Fruit fly (Drosophila melanogaster) whole organism, embryonic: Measurements from ENCODE around the gene hop.

Experiments
- CG15514 ChIP-seq: fragments of 200-800 bp; sonication (Bioruptor generic); optimal IDR thresholded peaks from 3 replicates; lab custom pipeline; 2017; ENCODE audit warnings: missing biosample characterization, missing genetic modification characterization, mild to moderate bottlenecking, moderate library complexity, missing genetic modification reagents
- CG6813 ChIP-seq: fragments of 200-800 bp; sonication (Bioruptor generic); optimal IDR thresholded peaks from 2 replicates; lab custom pipeline; 2017; ENCODE audit warnings: missing biosample characterization, missing genetic modification characterization, mild to moderate bottlenecking, moderate library complexity, missing genetic modification reagents
- CG8281 ChIP-seq: fragments of 200-800 bp; sonication (Bioruptor generic); optimal IDR thresholded peaks from 2 replicates; lab custom pipeline; 2018; ENCODE audit warnings: missing biosample characterization, mild to moderate bottlenecking, missing genetic modification characterization, moderate library complexity
- CoRest ChIP-seq: fragments of 200-800 bp; sonication (Bioruptor generic); optimal IDR thresholded peaks from 3 replicates; lab custom pipeline; 2018; ENCODE audit warnings: missing biosample characterization, mild to moderate bottlenecking, missing genetic modification characterization, moderate library complexity
- E2f1 ChIP-seq: fragments of 200-800 bp; sonication (Bioruptor generic); IDR thresholded peaks from 2 replicates; pipeline ENCODE4 v1.3.6; 2022; ENCODE audit warnings: missing biosample characterization, missing genetic modification characterization
- NFAT ChIP-seq: fragments of 200-800 bp; sonication (Bioruptor generic); IDR thresholded peaks from 2 replicates; pipeline ENCODE4 v1.3.6; 2022; ENCODE audit warnings: missing biosample characterization, missing genetic modification characterization
- cato ChIP-seq: fragments of 200-800 bp; sonication (Bioruptor generic); optimal IDR thresholded peaks from 2 replicates; lab custom pipeline; 2016; ENCODE audit warnings: missing biosample characterization, missing genetic modification characterization, borderline replicate concordance
- cg ChIP-seq: fragments of 200-800 bp; sonication (Bioruptor generic); optimal IDR thresholded peaks from 3 replicates; lab custom pipeline; 2019; ENCODE audit warnings: missing biosample characterization, mild to moderate bottlenecking, missing genetic modification characterization, moderate library complexity
- disco-r ChIP-seq: fragments of 200-800 bp; sonication (Bioruptor generic); optimal IDR thresholded peaks from 2 replicates; lab custom pipeline; 2016; ENCODE audit warnings: missing biosample characterization, missing genetic modification characterization
- lola ChIP-seq, 3 experiments: fragments of >200 bp in 2 of 3; fragments of 200-800 bp in 1 of 3; sonication (Bioruptor generic) in 1 of 3; optimal IDR thresholded peaks; 2 replicates each; lab custom pipeline; 2017 to 2019; ENCODE audit warnings: missing biosample characterization in 3 of 3, missing genetic modification characterization in 3 of 3, mild to moderate bottlenecking in 1 of 3, moderate library complexity in 1 of 3
- ranshi ChIP-seq: fragments of 200-800 bp; sonication (Bioruptor generic); IDR thresholded peaks from 2 replicates; pipeline ENCODE4 v1.3.6; 2022; ENCODE audit warnings: missing biosample characterization, missing genetic modification characterization
- ro ChIP-seq: fragments of 200-800 bp; sonication (Bioruptor generic); IDR thresholded peaks from 2 replicates; pipeline ENCODE4 v1.3.6; 2022; ENCODE audit warnings: missing biosample characterization, missing genetic modification characterization

dm6 chrX:11338973-11339867 lies 28.7 kb downstream of the hop start:
- peak; percentile 93 for TF ChIP-seq cg (GFP tag; lab: Kevin White, UChicago)
- TF ChIP-seq CG8281 (tag; lab: Kevin White, UChicago): no peak
- TF ChIP-seq E2f1 (GFP tag; lab: Robert Waterston, UW): no peak
- peak; percentile 6 for TF ChIP-seq cato
- TF ChIP-seq NFAT (GFP tag; lab: Robert Waterston, UW): peak; percentile 55; the same call in 1 of the 2 replicates
- no peak for TF ChIP-seq ro (GFP tag; lab: Robert Waterston, UW)
- no peak for TF ChIP-seq lola (GFP tag; optimal IDR thresholded peaks at IDR 0.05; lab: Kevin White, UChicago)
- no peak for TF ChIP-seq CG6813
- TF ChIP-seq CoRest (tag; lab: Kevin White, UChicago): peak; percentile 62
- no peak for TF ChIP-seq ranshi
- TF ChIP-seq disco-r (GFP tag; lab: Kevin White, UChicago): peak; percentile 18
- peak; percentile 78 for TF ChIP-seq CG15514
